Worm (Caenorhabditis elegans) whole organism, L2 larva: ENCODE data around the gene srsx-7.

Source experiments
- C34F6.9 ChIP-seq: fragments of 150-350 bp; optimal IDR thresholded peaks from 2 replicates; lab custom pipeline; 2014; ENCODE audit warnings: missing biosample characterization, missing genetic modification characterization
- Y55F3AM.14 ChIP-seq: fragments of 200-800 bp; sonication (Bioruptor generic); optimal IDR thresholded peaks from 2 replicates; lab custom pipeline; 2018; ENCODE audit warnings: mild to moderate bottlenecking, missing genetic modification characterization, missing compliant biosample characterization
- ZK546.5 ChIP-seq: sonication (generic microtip); optimal IDR thresholded peaks from 2 replicates; lab custom pipeline; 2017; ENCODE audit warnings: missing biosample characterization, missing genetic modification characterization
- aly-2 ChIP-seq: fragments of 150-350 bp; optimal IDR thresholded peaks from 2 replicates; lab custom pipeline; 2014; ENCODE audit warnings: missing biosample characterization, missing genetic modification characterization
- ama-1 ChIP-seq: fragments of 150-350 bp; optimal IDR thresholded peaks from 2 replicates; lab custom pipeline; 2018; ENCODE audit warnings: inconsistent platforms
- blmp-1 ChIP-seq: sonication (generic microtip); optimal IDR thresholded peaks from 2 replicates; lab custom pipeline; 2017; ENCODE audit warnings: missing genetic modification characterization, mild to moderate bottlenecking, missing compliant biosample characterization, antibody characterized with exemption, moderate library complexity; ENCODE audit not compliant: insufficient read depth
- ceh-16 ChIP-seq: fragments of 150-350 bp; optimal IDR thresholded peaks from 2 replicates; lab custom pipeline; 2014; ENCODE audit warnings: missing biosample characterization, missing genetic modification characterization
- egl-27 ChIP-seq: sonication (generic microtip); optimal IDR thresholded peaks from 3 replicates; lab custom pipeline; 2017; ENCODE audit warnings: missing biosample characterization, missing genetic modification reagents, missing genetic modification characterization
- fos-1 ChIP-seq: fragments of 150-350 bp; optimal IDR thresholded peaks from 2 replicates; lab custom pipeline; 2014; ENCODE audit warnings: missing biosample characterization, missing genetic modification characterization
- gmeb-1 ChIP-seq: fragments of 150-350 bp; optimal IDR thresholded peaks from 2 replicates; lab custom pipeline; 2014; ENCODE audit warnings: missing biosample characterization, missing genetic modification characterization
- lsy-2 ChIP-seq, 2 experiments: fragments of 150-350 bp in 1 of 2; sonication (generic microtip) in 1 of 2; optimal IDR thresholded peaks; 2 replicates each; lab custom pipeline; 2014 to 2017; ENCODE audit warnings: missing biosample characterization in 2 of 2, missing genetic modification characterization in 2 of 2
- mbf-1 ChIP-seq: sonication (generic microtip); optimal IDR thresholded peaks from 2 replicates; lab custom pipeline; 2017; ENCODE audit warnings: missing biosample characterization, missing genetic modification characterization
- nhr-10 ChIP-seq: sonication (generic microtip); optimal IDR thresholded peaks from 2 replicates; lab custom pipeline; 2017; ENCODE audit warnings: missing biosample characterization, missing genetic modification characterization
- nhr-11 ChIP-seq: fragments of 150-350 bp; optimal IDR thresholded peaks from 2 replicates; lab custom pipeline; 2014; ENCODE audit warnings: missing biosample characterization, missing genetic modification characterization
- nhr-129 ChIP-seq: fragments of 150-350 bp; optimal IDR thresholded peaks from 2 replicates; lab custom pipeline; 2014; ENCODE audit warnings: missing biosample characterization, missing genetic modification characterization
- nhr-21 ChIP-seq: fragments of 150-350 bp; optimal IDR thresholded peaks from 2 replicates; lab custom pipeline; 2014; ENCODE audit warnings: missing biosample characterization, missing genetic modification characterization
- nhr-237 ChIP-seq: fragments of 150-350 bp; optimal IDR thresholded peaks from 2 replicates; lab custom pipeline; 2014; ENCODE audit warnings: missing biosample characterization, missing genetic modification characterization
- nhr-25 ChIP-seq: fragments of 150-350 bp; sonication (generic microtip); optimal IDR thresholded peaks from 3 replicates; lab custom pipeline; 2014; ENCODE audit warnings: missing biosample characterization, missing genetic modification characterization
- nhr-6 ChIP-seq: fragments of 150-350 bp; optimal IDR thresholded peaks from 2 replicates; lab custom pipeline; 2014; ENCODE audit warnings: missing biosample characterization, missing genetic modification characterization
- sem-4 ChIP-seq: fragments of 150-350 bp; optimal IDR thresholded peaks from 2 replicates; lab custom pipeline; 2014; ENCODE audit warnings: missing biosample characterization, missing genetic modification reagents, missing genetic modification characterization
- sma-9 ChIP-seq, 2 experiments: fragments of 150-350 bp in 1 of 2; sonication (generic microtip) in 1 of 2; optimal IDR thresholded peaks; 2 replicates each; lab custom pipeline; 2014 to 2016; ENCODE audit warnings: missing genetic modification characterization in 2 of 2, mild to moderate bottlenecking in 1 of 2, missing biosample characterization in 1 of 2, missing compliant biosample characterization in 1 of 2, missing genetic modification reagents in 1 of 2, moderate library complexity in 1 of 2
- snpc-4 ChIP-seq: fragments of 150-350 bp; optimal IDR thresholded peaks from 2 replicates; lab custom pipeline; 2014; ENCODE audit warnings: missing biosample characterization, missing genetic modification characterization
- unc-39 ChIP-seq: fragments of 150-350 bp; optimal IDR thresholded peaks from 2 replicates; lab custom pipeline; 2014; ENCODE audit warnings: missing biosample characterization, missing genetic modification characterization
- unc-55 ChIP-seq: fragments of 150-350 bp; sonication (generic microtip); optimal IDR thresholded peaks from 3 replicates; lab custom pipeline; 2014; ENCODE audit warnings: missing biosample characterization, missing genetic modification reagents, missing genetic modification characterization
- unc-62 ChIP-seq: fragments of 150-350 bp; optimal IDR thresholded peaks from 2 replicates; lab custom pipeline; 2014; ENCODE audit warnings: missing biosample characterization, missing genetic modification reagents, missing genetic modification characterization
- ztf-1 ChIP-seq: fragments of 200-800 bp; sonication (Bioruptor generic); conservative IDR thresholded peaks from 2 replicates; pipeline ENCODE4 v1.3.6; 2022; ENCODE audit warnings: missing genetic modification characterization, missing compliant biosample characterization
- ztf-11 ChIP-seq: sonication (generic microtip); optimal IDR thresholded peaks from 2 replicates; lab custom pipeline; 2017; ENCODE audit warnings: missing biosample characterization, missing genetic modification characterization

srsx-7 gene

DNA sequence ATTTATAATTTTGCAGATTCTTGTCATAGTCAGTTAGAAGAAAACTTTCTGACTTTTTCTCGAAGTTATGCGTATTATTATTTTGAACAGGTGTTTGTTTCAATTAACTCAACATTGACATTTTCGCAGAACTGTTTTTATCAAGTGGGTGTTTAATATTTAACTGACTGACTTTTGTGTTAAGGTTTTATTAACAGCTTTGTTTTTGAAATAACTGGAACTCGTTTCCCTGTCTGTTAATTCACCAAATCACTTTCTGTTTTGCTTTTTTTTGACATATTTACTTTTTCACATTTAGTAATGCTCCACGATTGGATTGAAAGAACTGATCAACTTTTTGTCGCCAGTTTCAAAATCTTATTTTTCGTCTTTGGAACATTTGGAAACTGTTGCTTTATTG is at the start of gene srsx-7:
srsx-7 (plus strand) TSS at position 301 of the 400 bp plus-strand sequence.
- TF ChIP-seq gmeb-1 = no peak
- no peak for TF ChIP-seq fos-1 (tag; lab: Kevin White, UChicago)
- no peak for TF ChIP-seq nhr-237
- TF ChIP-seq C34F6.9 (tag; lab: Kevin White, UChicago) = no peak
- no peak for TF ChIP-seq blmp-1
- no peak for TF ChIP-seq snpc-4
- TF ChIP-seq sma-9 (GFP tag; optimal IDR thresholded peaks at IDR 0.05; lab: Kevin White, UChicago) = no peak
- no peak for TF ChIP-seq sma-9 (tag; optimal IDR thresholded peaks at IDR 0.05; lab: Kevin White, UChicago)
- TF ChIP-seq mbf-1 (tag; lab: Kevin White, UChicago) = no peak
- no peak for TF ChIP-seq nhr-10 (tag; lab: Kevin White, UChicago)
- no peak for TF ChIP-seq nhr-21
- TF ChIP-seq aly-2 (tag; lab: Kevin White, UChicago) = no peak
- TF ChIP-seq Y55F3AM.14 (GFP tag; lab: Kevin White, UChicago) = no peak
- no peak for TF ChIP-seq ceh-16 (tag; lab: Kevin White, UChicago)
- no peak for TF ChIP-seq lsy-2 (tag; optimal IDR thresholded peaks at IDR 0.05; lab: Kevin White, UChicago)
- no peak for TF ChIP-seq nhr-129 (tag; lab: Kevin White, UChicago)
- TF ChIP-seq unc-55 (GFP tag; lab: Kevin White, UChicago) = no peak

DNA sequence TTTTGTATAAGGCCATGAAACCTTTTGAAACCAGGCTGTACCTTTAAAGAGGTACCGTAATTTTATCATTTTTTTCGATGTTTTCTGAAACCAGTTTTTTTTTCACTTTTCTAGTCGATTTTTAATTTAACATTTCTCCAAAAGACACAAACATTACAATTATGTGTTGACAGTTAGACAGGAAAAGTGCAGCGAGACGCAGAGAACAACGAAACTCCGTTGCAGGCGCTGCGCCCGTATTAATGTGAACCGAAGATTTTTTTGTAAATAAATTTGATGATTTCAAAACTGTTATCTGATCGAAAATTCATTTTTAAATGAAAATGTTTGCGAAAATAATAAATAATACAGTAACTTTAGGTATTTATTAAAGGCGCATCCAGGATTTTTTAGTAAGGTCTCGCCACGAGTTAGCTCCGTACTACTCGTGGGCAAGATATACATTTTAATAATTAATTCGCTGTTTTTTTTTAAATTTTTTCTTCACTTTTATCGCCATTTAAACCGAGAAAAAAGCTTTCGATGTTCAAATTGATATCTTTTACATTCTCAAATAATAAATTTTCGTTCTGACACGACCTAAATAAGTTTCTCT is 48.6 kb upstream of the srsx-7 start, which contains the start of gene F40A3.3:
F40A3.3 (plus strand) TSS at position 564 of the 595 bp plus-strand sequence.
- TF ChIP-seq lsy-2 (tag; optimal IDR thresholded peaks at IDR 0.05; lab: Kevin White, UChicago) (peak in 1 of 2 experiments; percentile 12), nhr-10 (tag; lab: Kevin White, UChicago) (no peak), sma-9 (GFP tag; optimal IDR thresholded peaks at IDR 0.05; lab: Kevin White, UChicago) (no peak), sma-9 (tag; optimal IDR thresholded peaks at IDR 0.05; lab: Kevin White, UChicago) (no peak), nhr-237 (no peak), ztf-11 (no peak), nhr-129 (tag; lab: Kevin White, UChicago) (peak; percentile 1), ztf-1 (GFP tag; lab: Robert Waterston, UW) (no peak), nhr-11 (tag; lab: Kevin White, UChicago) (no peak), ceh-16 (tag; lab: Kevin White, UChicago) (no peak), ama-1 (lab: Kevin White, UChicago) (no peak), fos-1 (tag; lab: Kevin White, UChicago) (no peak), egl-27 (tag; lab: Kevin White, UChicago) (no peak), unc-55 (GFP tag; lab: Kevin White, UChicago) (peak; percentile 2), sem-4 (tag; lab: Kevin White, UChicago) (no peak)

DNA sequence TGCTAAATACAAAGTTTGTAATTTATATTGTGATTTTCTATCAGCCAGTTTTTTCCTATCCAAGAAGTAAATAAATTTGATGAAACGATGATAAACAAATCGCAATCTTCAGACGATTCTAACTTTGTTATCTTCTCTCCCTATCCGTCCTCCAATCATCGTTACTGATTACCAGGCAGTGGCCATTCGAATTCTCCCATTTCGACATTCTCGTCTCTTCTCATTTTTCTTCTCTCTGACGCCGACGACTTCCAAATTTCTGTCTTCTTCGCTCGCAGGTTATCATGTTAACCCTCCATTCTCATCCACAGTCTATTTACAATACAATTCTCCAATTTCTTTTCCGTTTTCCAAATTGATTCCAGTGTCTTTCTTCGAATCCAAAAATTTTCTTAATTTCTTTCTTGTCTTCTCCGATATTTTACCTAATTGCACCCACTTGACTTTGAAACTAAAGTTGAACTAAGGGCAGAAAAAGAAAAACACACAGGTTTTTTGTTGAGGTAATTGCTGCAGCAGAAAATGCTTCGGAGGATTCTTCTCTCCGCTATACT is 47.1 kb upstream of the srsx-7 start, which contains the start of gene F40A3.2:
F40A3.2 (plus strand) TSS at position 504 of the 554 bp plus-strand sequence.
- TF ChIP-seq unc-62 (GFP tag; lab: Kevin White, UChicago) = no peak
- TF ChIP-seq ZK546.5 = no peak
- peak; percentile 16 for TF ChIP-seq gmeb-1
- no peak for TF ChIP-seq Y55F3AM.14 (GFP tag; lab: Kevin White, UChicago)
- peak; percentile 3 for TF ChIP-seq nhr-129 (tag; lab: Kevin White, UChicago)

DNA sequence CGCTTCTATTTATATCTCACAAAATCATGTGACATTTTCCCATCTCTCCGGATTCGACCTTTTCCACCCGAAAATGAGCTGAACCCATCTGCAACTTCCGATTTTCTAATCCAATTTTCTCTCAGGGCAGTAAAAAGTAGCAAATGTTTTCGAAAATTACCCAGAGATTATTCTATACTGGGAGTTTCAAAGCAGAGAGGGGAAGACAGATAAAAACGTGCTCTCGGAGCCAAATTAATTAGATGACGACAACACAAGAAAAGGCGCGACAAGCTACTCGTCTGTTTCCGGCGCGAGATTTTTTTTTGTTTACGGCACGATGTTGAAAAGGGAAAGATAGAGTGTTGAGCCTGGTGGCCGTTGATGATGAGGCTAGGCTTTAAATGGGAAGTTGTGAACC is 41.1 kb upstream of the srsx-7 start:
- peak; percentile 21 for TF ChIP-seq C34F6.9 (tag; lab: Kevin White, UChicago)
- peak; percentile 19 for TF ChIP-seq nhr-129 (tag; lab: Kevin White, UChicago)
- no peak for TF ChIP-seq nhr-6 (tag; lab: Kevin White, UChicago)
- TF ChIP-seq sem-4 (tag; lab: Kevin White, UChicago) = peak; percentile 3
- TF ChIP-seq, all 48 proteins: peak for 3

DNA sequence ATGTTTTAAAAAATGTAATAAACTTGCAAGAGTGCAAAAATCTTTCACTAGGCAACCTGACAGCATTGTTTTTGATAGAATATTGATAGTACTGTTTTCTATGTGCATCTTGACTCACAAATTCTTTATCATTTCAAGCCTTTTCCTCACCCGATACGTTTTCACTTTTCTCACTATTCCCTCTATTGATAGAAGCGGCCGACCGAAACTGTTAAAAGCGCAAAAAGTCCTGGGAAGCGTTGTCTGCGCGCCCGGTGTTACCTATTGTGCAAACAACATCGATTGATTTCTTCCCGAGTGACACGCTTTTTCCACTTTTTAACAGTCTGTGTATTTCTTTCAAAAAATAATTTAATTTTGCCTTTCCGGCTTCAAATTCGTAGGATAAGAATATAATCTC is 37.5 kb upstream of the srsx-7 start:
- TF ChIP-seq fos-1 (tag; lab: Kevin White, UChicago) (peak; percentile 50), C34F6.9 (tag; lab: Kevin White, UChicago) (no peak)
- TF ChIP-seq, all 48 proteins: peak for 1

DNA sequence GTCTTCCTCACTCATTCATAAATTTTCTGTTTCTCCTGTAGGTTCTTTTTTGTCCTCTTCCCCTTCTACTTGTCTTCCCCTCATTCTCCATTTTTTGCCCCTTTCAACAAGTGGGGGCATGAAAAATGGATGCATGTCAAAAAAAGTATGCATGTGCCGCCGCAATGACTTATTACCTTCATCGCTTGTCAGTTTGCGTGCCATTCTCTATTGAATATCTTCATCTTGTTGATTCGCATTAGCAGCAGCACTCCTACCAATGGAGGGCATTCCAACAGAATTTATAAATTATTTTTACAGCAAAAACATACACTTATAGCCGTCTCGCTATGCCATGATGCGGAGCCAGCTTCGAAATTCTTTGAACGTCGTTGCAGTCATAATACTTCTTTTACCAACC is 34.4 kb upstream of the srsx-7 start, which contains the start of gene F40A3.1:
F40A3.1 (plus strand) TSS at position 301 of the 400 bp plus-strand sequence.
- TF ChIP-seq gmeb-1 (no peak), nhr-25 (tag; lab: Kevin White, UChicago) (no peak), unc-39 (tag; lab: Kevin White, UChicago) (no peak), ztf-11 (no peak)
